Worm (Caenorhabditis elegans) whole organism, L3 larva: ENCODE results near the gene fbxa-35.

Experiments
- R02D3.7 ChIP-seq: fragments of 150-350 bp; optimal IDR thresholded peaks from 2 replicates; lab custom pipeline; 2014; ENCODE audit warnings: missing biosample characterization, missing genetic modification characterization
- aly-2 ChIP-seq: fragments of 150-350 bp; optimal IDR thresholded peaks from 2 replicates; lab custom pipeline; 2014; ENCODE audit warnings: missing biosample characterization, missing genetic modification characterization
- ama-1 ChIP-seq: fragments of 150-350 bp; optimal IDR thresholded peaks from 2 replicates; lab custom pipeline; 2018
- ceh-28 ChIP-seq: fragments of 150-350 bp; optimal IDR thresholded peaks from 2 replicates; lab custom pipeline; 2014; ENCODE audit warnings: missing biosample characterization, missing genetic modification reagents, missing genetic modification characterization
- ceh-82 ChIP-seq: fragments of 150-350 bp; optimal IDR thresholded peaks from 2 replicates; lab custom pipeline; 2014; ENCODE audit warnings: missing biosample characterization, missing genetic modification characterization
- ceh-9 ChIP-seq: sonication (generic microtip); optimal IDR thresholded peaks from 2 replicates; lab custom pipeline; 2018; ENCODE audit warnings: missing biosample characterization, missing genetic modification characterization
- elt-1 ChIP-seq: fragments of 150-350 bp; optimal IDR thresholded peaks from 2 replicates; lab custom pipeline; 2014; ENCODE audit warnings: missing biosample characterization, missing genetic modification characterization
- elt-2 ChIP-seq: sonication (generic microtip); optimal IDR thresholded peaks from 2 replicates; lab custom pipeline; 2016; ENCODE audit warnings: missing genetic modification reagents, mild to moderate bottlenecking, missing genetic modification characterization, missing compliant biosample characterization
- elt-3 ChIP-seq, 3 experiments: fragments of 150-350 bp in 1 of 3; sonication (generic microtip) in 2 of 3; optimal IDR thresholded peaks; 2 replicates in 2 of 3; 4 replicates in 1 of 3; lab custom pipeline; 2014 to 2017; ENCODE audit warnings: missing biosample characterization in 3 of 3, missing genetic modification characterization in 3 of 3
- eor-1 ChIP-seq, 2 experiments: fragments of 150-350 bp; optimal IDR thresholded peaks; 2 replicates each; lab custom pipeline; 2014 to 2018; ENCODE audit warnings: missing biosample characterization in 2 of 2, missing genetic modification characterization in 2 of 2
- fkh-10 ChIP-seq: sonication (generic microtip); optimal IDR thresholded peaks from 2 replicates; lab custom pipeline; 2017; ENCODE audit warnings: missing biosample characterization, missing genetic modification reagents, missing genetic modification characterization
- fkh-2 ChIP-seq: fragments of 150-350 bp; optimal IDR thresholded peaks from 2 replicates; lab custom pipeline; 2014; ENCODE audit warnings: missing biosample characterization, missing genetic modification reagents, missing genetic modification characterization
- fos-1 ChIP-seq: fragments of 150-350 bp; optimal IDR thresholded peaks from 2 replicates; lab custom pipeline; 2014; ENCODE audit warnings: missing biosample characterization, missing genetic modification characterization
- hmg-11 ChIP-seq: sonication (generic microtip); optimal IDR thresholded peaks from 2 replicates; lab custom pipeline; 2016; ENCODE audit warnings: missing genetic modification characterization, missing compliant biosample characterization
- jun-1 ChIP-seq: fragments of 150-350 bp; optimal IDR thresholded peaks from 2 replicates; lab custom pipeline; 2014; ENCODE audit warnings: missing biosample characterization, missing genetic modification reagents, missing genetic modification characterization
- lin-15B ChIP-seq: fragments of 150-350 bp; optimal IDR thresholded peaks from 2 replicates; lab custom pipeline; 2014; ENCODE audit warnings: missing biosample characterization, missing genetic modification characterization
- lin-39 ChIP-seq: fragments of 150-350 bp; optimal IDR thresholded peaks from 2 replicates; lab custom pipeline; 2018; ENCODE audit warnings: missing biosample characterization, missing genetic modification reagents, missing genetic modification characterization
- lsy-12 ChIP-seq: sonication (generic microtip); optimal IDR thresholded peaks from 2 replicates; lab custom pipeline; 2016; ENCODE audit warnings: mild to moderate bottlenecking, missing genetic modification characterization, missing compliant biosample characterization
- mdl-1 ChIP-seq: fragments of 150-350 bp; optimal IDR thresholded peaks from 2 replicates; lab custom pipeline; 2014; ENCODE audit warnings: missing biosample characterization, missing genetic modification characterization
- mml-1 ChIP-seq: fragments of 150-350 bp; sonication (generic microtip); optimal IDR thresholded peaks from 3 replicates; lab custom pipeline; 2014; ENCODE audit warnings: missing biosample characterization, missing genetic modification characterization
- nfya-1 ChIP-seq: sonication (generic microtip); optimal IDR thresholded peaks from 2 replicates; lab custom pipeline; 2017; ENCODE audit warnings: missing genetic modification characterization, mild to moderate bottlenecking, missing compliant biosample characterization, antibody characterized with exemption, moderate library complexity; ENCODE audit not compliant: insufficient read depth
- nhr-11 ChIP-seq: fragments of 150-350 bp; optimal IDR thresholded peaks from 2 replicates; lab custom pipeline; 2014; ENCODE audit warnings: missing biosample characterization, missing genetic modification characterization
- nhr-12 ChIP-seq: fragments of 150-350 bp; optimal IDR thresholded peaks from 2 replicates; lab custom pipeline; 2014; ENCODE audit warnings: missing biosample characterization, missing genetic modification characterization
- nhr-237 ChIP-seq: fragments of 150-350 bp; optimal IDR thresholded peaks from 2 replicates; lab custom pipeline; 2014; ENCODE audit warnings: missing biosample characterization, missing genetic modification characterization
- nhr-28 ChIP-seq: fragments of 150-350 bp; optimal IDR thresholded peaks from 2 replicates; lab custom pipeline; 2014; ENCODE audit warnings: missing biosample characterization, missing genetic modification characterization
- nhr-43 ChIP-seq: sonication (generic microtip); optimal IDR thresholded peaks from 2 replicates; lab custom pipeline; 2016; ENCODE audit warnings: mild to moderate bottlenecking, missing genetic modification characterization, missing compliant biosample characterization; ENCODE audit not compliant: poor library complexity, severe bottlenecking
- nhr-67 ChIP-seq: fragments of 150-350 bp; optimal IDR thresholded peaks from 2 replicates; lab custom pipeline; 2014; ENCODE audit warnings: missing biosample characterization, missing genetic modification characterization
- pha-4 ChIP-seq: fragments of 150-350 bp; optimal IDR thresholded peaks from 2 replicates; lab custom pipeline; 2014; ENCODE audit warnings: missing biosample characterization, missing genetic modification reagents, missing genetic modification characterization
- pqm-1 ChIP-seq: fragments of 150-350 bp; optimal IDR thresholded peaks from 2 replicates; lab custom pipeline; 2017; ENCODE audit warnings: missing biosample characterization, missing genetic modification characterization, inconsistent platforms
- skn-1 ChIP-seq: fragments of 150-350 bp; optimal IDR thresholded peaks from 2 replicates; lab custom pipeline; 2014; ENCODE audit warnings: missing biosample characterization, missing genetic modification characterization
- snpc-4 ChIP-seq: fragments of 150-350 bp; optimal IDR thresholded peaks from 2 replicates; lab custom pipeline; 2014; ENCODE audit warnings: missing biosample characterization, missing genetic modification characterization
- unc-39 ChIP-seq: sonication (generic microtip); optimal IDR thresholded peaks from 4 replicates; lab custom pipeline; 2017; ENCODE audit warnings: missing biosample characterization, missing genetic modification characterization
- ztf-11 ChIP-seq: fragments of 150-350 bp; optimal IDR thresholded peaks from 2 replicates; lab custom pipeline; 2014; ENCODE audit warnings: missing biosample characterization, missing genetic modification characterization
- ztf-4 ChIP-seq: fragments of 150-350 bp; optimal IDR thresholded peaks from 2 replicates; lab custom pipeline; 2014; ENCODE audit warnings: missing biosample characterization, missing genetic modification characterization

Gene fbxa-35

ce11 chrIII:1284584-1285046, 10.9 kb upstream of the fbxa-35 start, which contains the start of gene fbxa-37:
Gene fbxa-37 (plus strand): TSS chrIII:1284996.
- TF ChIP-seq nfya-1 (tag; lab: Kevin White, UChicago) (peak; percentile 27), nhr-237 (tag; lab: Kevin White, UChicago) (no peak), nhr-67 (tag; lab: Kevin White, UChicago) (no peak), ceh-28 (tag; lab: Kevin White, UChicago) (peak; percentile 74), pha-4 (tag; lab: Kevin White, UChicago) (peak; percentile 92)
- TF ChIP-seq, all 47 proteins: peak for 3

ce11 chrIII:1288473-1289056, 6.9 kb upstream of the fbxa-35 start, which contains the start of gene fbxa-50:
Gene fbxa-50 (minus strand): TSS chrIII:1288523.
- TF ChIP-seq jun-1 (no peak), ama-1 (lab: Kevin White, UChicago) (no peak), aly-2 (tag; lab: Kevin White, UChicago) (no peak), fos-1 (tag; lab: Kevin White, UChicago) (no peak), fkh-10 (GFP tag; lab: Kevin White, UChicago) (no peak), R02D3.7 (tag; lab: Kevin White, UChicago) (no peak), nhr-11 (tag; lab: Kevin White, UChicago) (no peak), nhr-237 (tag; lab: Kevin White, UChicago) (no peak), fkh-2 (no peak), nhr-12 (no peak), eor-1 (tag; optimal IDR thresholded peaks at IDR 0.05; lab: Kevin White, UChicago) (no peak), nhr-43 (no peak), elt-2 (tag; lab: Kevin White, UChicago) (no peak), ztf-11 (tag; lab: Kevin White, UChicago) (no peak)

- no peak for TF ChIP-seq snpc-4 (tag; lab: Kevin White, UChicago)
- peak in 1 of 3 experiments; percentile 51 for TF ChIP-seq elt-3 (tag; optimal IDR thresholded peaks at IDR 0.05; lab: Kevin White, UChicago)
- TF ChIP-seq jun-1, result peak; percentile 31
- no peak for TF ChIP-seq ceh-28 (tag; lab: Kevin White, UChicago)
- peak; percentile 75 for TF ChIP-seq elt-2 (tag; lab: Kevin White, UChicago)
- TF ChIP-seq pqm-1 (tag; lab: Kevin White, UChicago), result peak; percentile 87
- TF ChIP-seq, all 47 proteins: peak for 4
Observed at ce11 chrIII:1289139-1289538, 6.3 kb upstream of the fbxa-35 start.

ce11 chrIII:1293135-1293534, 2.3 kb upstream of the fbxa-35 start, which contains the start of gene fbxa-36:
Gene fbxa-36 (minus strand): TSS chrIII:1293235.
- TF ChIP-seq fkh-10 (GFP tag; lab: Kevin White, UChicago), result no peak
- TF ChIP-seq fos-1 (tag; lab: Kevin White, UChicago), result no peak
- no peak for TF ChIP-seq lin-39 (tag; lab: Kevin White, UChicago)
- no peak for TF ChIP-seq mdl-1
- TF ChIP-seq elt-3 (tag; optimal IDR thresholded peaks at IDR 0.05; lab: Kevin White, UChicago), result no peak
- TF ChIP-seq hmg-11 (tag; lab: Kevin White, UChicago), result no peak
- TF ChIP-seq skn-1, result no peak
- TF ChIP-seq lsy-12, result no peak

- TF ChIP-seq elt-1 (tag; lab: Kevin White, UChicago) (no peak), ceh-9 (tag; lab: Kevin White, UChicago) (no peak), nhr-67 (tag; lab: Kevin White, UChicago) (no peak), nhr-11 (tag; lab: Kevin White, UChicago) (no peak), lin-39 (tag; lab: Kevin White, UChicago) (no peak), mml-1 (no peak), ceh-82 (tag; lab: Kevin White, UChicago) (no peak), ceh-28 (tag; lab: Kevin White, UChicago) (no peak), pha-4 (tag; lab: Kevin White, UChicago) (no peak), hmg-11 (tag; lab: Kevin White, UChicago) (no peak), ztf-4 (tag; lab: Kevin White, UChicago) (no peak), pqm-1 (tag; lab: Kevin White, UChicago) (no peak), elt-3 (tag; optimal IDR thresholded peaks at IDR 0.05; lab: Kevin White, UChicago) (no peak), unc-39 (tag; lab: Kevin White, UChicago) (no peak), lin-15B (tag; lab: Kevin White, UChicago) (no peak), ztf-11 (tag; lab: Kevin White, UChicago) (no peak), nhr-28 (tag; lab: Kevin White, UChicago) (no peak)
- TF ChIP-seq, all 47 proteins: peak for 0
Observed at ce11 chrIII:1297604-1298003, 2.1 kb downstream of the fbxa-35 start, which contains the start of gene fbxa-28. Gene fbxa-28 (plus strand): TSS chrIII:1297904.
